Fruit fly (Drosophila melanogaster) whole organism: ENCODE results near the gene CG3198.

ENCODE experiments used
- CG8478 ChIP-seq: fragments of >200 bp; optimal IDR thresholded peaks from 2 replicates; lab custom pipeline; 2018; ENCODE audit warnings: inconsistent platforms
- Dll ChIP-seq: fragments of >200 bp; optimal IDR thresholded peaks from 2 replicates; lab custom pipeline; 2017
- psq ChIP-seq: fragments of >200 bp; optimal IDR thresholded peaks from 2 replicates; lab custom pipeline; 2017

DNA sequence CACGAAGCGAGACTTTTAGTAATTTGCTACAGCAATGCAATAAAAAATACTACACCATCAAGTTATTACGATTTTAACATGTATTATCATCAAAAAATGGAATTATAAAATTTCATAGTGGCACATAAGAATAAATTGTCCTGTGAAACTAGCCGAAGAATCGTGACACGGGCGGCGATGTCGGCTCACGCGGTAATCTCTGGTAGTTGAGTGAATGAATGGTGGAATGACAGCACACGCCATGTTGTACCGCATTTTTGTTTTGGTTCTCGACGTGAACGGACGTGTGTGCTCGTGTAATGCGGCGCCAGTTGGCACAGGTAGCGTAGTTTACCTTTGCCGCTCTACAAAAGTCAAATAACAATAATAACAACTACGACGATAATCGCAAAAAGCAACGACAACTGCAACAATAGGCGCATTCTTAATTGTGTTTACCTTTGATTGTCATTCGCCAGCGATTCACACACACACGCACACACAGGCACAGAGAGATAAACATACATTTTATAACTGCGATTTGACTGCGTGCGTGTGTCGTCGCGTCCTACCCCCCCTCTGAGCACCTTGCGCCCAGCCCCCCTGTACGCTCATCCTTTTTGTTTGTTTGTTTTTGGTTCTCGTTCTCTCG, 25.6 kb upstream of the CG3198 start, which contains the start of gene CG14441:
- TF ChIP-seq Dll (lab: Kevin White, UChicago) = no peak
- TF ChIP-seq psq (lab: Kevin White, UChicago) = no peak
- no peak for TF ChIP-seq CG8478 (lab: Kevin White, UChicago)
